Worm (Caenorhabditis elegans): Measurements from ENCODE around the gene rpl-43.

- no peak for TF ChIP-seq elt-2 (tag; optimal IDR thresholded peaks at IDR 0.05)
- TF ChIP-seq ztf-11 (tag; optimal IDR thresholded peaks at IDR 0.05) = no peak
- TF ChIP-seq pqm-1 (tag; optimal IDR thresholded peaks at IDR 0.05) = no peak
- TF ChIP-seq skn-1 (tag; optimal IDR thresholded peaks at IDR 0.05) = no peak
- no peak for TF ChIP-seq unc-62 (GFP tag; optimal IDR thresholded peaks at IDR 0.05)
Observed at ce11 chrII:14137538-14137937, 17.6 kb upstream of the rpl-43 start, which contains the start of gene K09E4.1.

Measured in whole organism, L3 larva.